Worm (Caenorhabditis elegans) whole organism, young adult: Measurements from ENCODE around the gene ZK757.2.

Experiments
- B0019.2 ChIP-seq: fragments of 200-800 bp; sonication (Bioruptor generic); conservative IDR thresholded peaks from 2 replicates; pipeline ENCODE4 v1.3.6; 2022; ENCODE audit warnings: missing genetic modification reagents, missing genetic modification characterization, missing compliant biosample characterization
- F10E7.11 ChIP-seq: sonication (generic microtip); optimal IDR thresholded peaks from 2 replicates; lab custom pipeline; 2017; ENCODE audit warnings: mild to moderate bottlenecking, missing genetic modification characterization, moderate library complexity, missing compliant biosample characterization
- F23B12.7 ChIP-seq: sonication (generic microtip); optimal IDR thresholded peaks from 2 replicates; lab custom pipeline; 2017; ENCODE audit warnings: missing genetic modification characterization, mild to moderate bottlenecking, missing compliant biosample characterization, antibody characterized with exemption, moderate library complexity; ENCODE audit not compliant: insufficient read depth
- F33H1.4 ChIP-seq: fragments of 200-800 bp; sonication (Bioruptor generic); IDR thresholded peaks from 2 replicates; pipeline ENCODE4 v1.3.6; 2022; ENCODE audit warnings: missing genetic modification reagents, missing genetic modification characterization, missing compliant biosample characterization
- F37B4.10 ChIP-seq: fragments of 200-800 bp; sonication (Bioruptor generic); IDR thresholded peaks from 2 replicates; pipeline ENCODE4 v1.3.6; 2022; ENCODE audit warnings: missing genetic modification characterization, missing compliant biosample characterization
- F52B5.7 ChIP-seq: sonication (generic microtip); optimal IDR thresholded peaks from 2 replicates; lab custom pipeline; 2016; ENCODE audit warnings: mild to moderate bottlenecking, missing genetic modification characterization, missing compliant biosample characterization
- K12H6.12 ChIP-seq: fragments of 200-800 bp; sonication (Bioruptor generic); optimal IDR thresholded peaks from 2 replicates; lab custom pipeline; 2018; ENCODE audit warnings: mild to moderate bottlenecking, missing genetic modification characterization, missing compliant biosample characterization
- Y53G8AR.9 ChIP-seq: fragments of 200-800 bp; sonication (Bioruptor generic); conservative IDR thresholded peaks from 2 replicates; pipeline ENCODE4 v1.3.6; 2022; ENCODE audit warnings: missing genetic modification reagents, missing genetic modification characterization, missing compliant biosample characterization
- ZK185.1 ChIP-seq: sonication (generic microtip); optimal IDR thresholded peaks from 2 replicates; lab custom pipeline; 2016; ENCODE audit warnings: mild to moderate bottlenecking, missing genetic modification characterization, missing compliant biosample characterization; ENCODE audit not compliant: poor library complexity, severe bottlenecking
- akir-1 ChIP-seq: fragments of 200-800 bp; sonication (Bioruptor generic); optimal IDR thresholded peaks from 2 replicates; lab custom pipeline; 2018; ENCODE audit warnings: mild to moderate bottlenecking, missing genetic modification characterization, moderate library complexity, missing compliant biosample characterization
- aptf-2 ChIP-seq: fragments of 200-800 bp; sonication (Bioruptor generic); conservative IDR thresholded peaks from 2 replicates; pipeline ENCODE4 v1.3.6; 2022; ENCODE audit warnings: missing genetic modification reagents, missing genetic modification characterization, missing compliant biosample characterization
- attf-3 ChIP-seq: fragments of 200-800 bp; sonication (Bioruptor generic); conservative IDR thresholded peaks from 2 replicates; pipeline ENCODE4 v1.3.6; 2022; ENCODE audit warnings: missing genetic modification reagents, missing genetic modification characterization, missing compliant biosample characterization
- attf-6 ChIP-seq: fragments of 200-800 bp; sonication (Bioruptor generic); IDR thresholded peaks from 2 replicates; pipeline ENCODE4 v1.3.6; 2022; ENCODE audit warnings: missing genetic modification reagents, missing genetic modification characterization, missing compliant biosample characterization
- ceh-100 ChIP-seq: fragments of 200-800 bp; sonication (Bioruptor generic); IDR thresholded peaks from 2 replicates; pipeline ENCODE4 v1.3.6; 2022; ENCODE audit warnings: missing genetic modification reagents, missing genetic modification characterization, missing compliant biosample characterization
- dpl-1 ChIP-seq: fragments of 150-350 bp; optimal IDR thresholded peaks from 2 replicates; lab custom pipeline; 2014; ENCODE audit warnings: missing biosample characterization, missing genetic modification reagents, missing genetic modification characterization
- efl-1 ChIP-seq: fragments of 150-350 bp; optimal IDR thresholded peaks from 2 replicates; lab custom pipeline; 2014; ENCODE audit warnings: missing biosample characterization, missing genetic modification reagents, missing genetic modification characterization
- hlh-26 ChIP-seq: fragments of 200-800 bp; sonication (Bioruptor generic); conservative IDR thresholded peaks from 2 replicates; pipeline ENCODE4 v1.3.6; 2022; ENCODE audit warnings: missing genetic modification reagents, missing genetic modification characterization, missing compliant biosample characterization
- hmg-1.2 ChIP-seq: fragments of 200-800 bp; sonication (Bioruptor generic); IDR thresholded peaks from 2 replicates; pipeline ENCODE4 v1.3.6; 2022; ENCODE audit warnings: missing genetic modification reagents, missing genetic modification characterization, missing compliant biosample characterization
- hmg-20 ChIP-seq: fragments of 200-800 bp; sonication (Bioruptor generic); IDR thresholded peaks from 2 replicates; pipeline ENCODE4 v1.3.6; 2022; ENCODE audit warnings: missing genetic modification reagents, missing genetic modification characterization, missing compliant biosample characterization
- let-526 ChIP-seq: fragments of 200-800 bp; sonication (Bioruptor generic); IDR thresholded peaks from 2 replicates; pipeline ENCODE4 v1.3.6; 2022; ENCODE audit warnings: missing genetic modification reagents, missing genetic modification characterization, missing compliant biosample characterization
- lin-54 ChIP-seq: fragments of 200-800 bp; sonication (Bioruptor generic); optimal IDR thresholded peaks from 2 replicates; lab custom pipeline; 2018; ENCODE audit warnings: mild to moderate bottlenecking, missing genetic modification characterization, missing compliant biosample characterization
- lsl-1 ChIP-seq: fragments of 200-800 bp; sonication (Bioruptor generic); optimal IDR thresholded peaks from 2 replicates; lab custom pipeline; 2018; ENCODE audit warnings: mild to moderate bottlenecking, missing genetic modification characterization, moderate library complexity, missing compliant biosample characterization
- lsy-27 ChIP-seq: sonication (generic microtip); optimal IDR thresholded peaks from 2 replicates; lab custom pipeline; 2017; ENCODE audit warnings: missing genetic modification characterization, mild to moderate bottlenecking, missing compliant biosample characterization, antibody characterized with exemption, missing genotype, borderline replicate concordance; ENCODE audit not compliant: insufficient read depth
- madf-10 ChIP-seq: sonication (generic microtip); optimal IDR thresholded peaks from 2 replicates; lab custom pipeline; 2016; ENCODE audit warnings: mild to moderate bottlenecking, missing genetic modification characterization, missing compliant biosample characterization
- madf-6 ChIP-seq: fragments of 200-800 bp; sonication (Bioruptor generic); IDR thresholded peaks from 2 replicates; pipeline ENCODE4 v1.3.6; 2022; ENCODE audit warnings: missing genetic modification reagents, missing genetic modification characterization, missing compliant biosample characterization
- madf-8 ChIP-seq: fragments of 200-800 bp; sonication (Bioruptor generic); conservative IDR thresholded peaks from 2 replicates; pipeline ENCODE4 v1.3.6; 2022; ENCODE audit warnings: missing genetic modification reagents, missing genetic modification characterization, missing compliant biosample characterization
- mcd-1 ChIP-seq: fragments of 200-800 bp; sonication (Bioruptor generic); IDR thresholded peaks from 2 replicates; pipeline ENCODE4 v1.3.6; 2022; ENCODE audit warnings: missing genetic modification reagents, missing genetic modification characterization, missing compliant biosample characterization
- nhr-80 ChIP-seq: sonication (generic microtip); optimal IDR thresholded peaks from 2 replicates; lab custom pipeline; 2016; ENCODE audit warnings: missing genetic modification characterization, missing compliant biosample characterization
- nhr-90 ChIP-seq: sonication (generic microtip); optimal IDR thresholded peaks from 2 replicates; lab custom pipeline; 2016; ENCODE audit warnings: missing genotype, mild to moderate bottlenecking, missing genetic modification characterization, missing compliant biosample characterization
- sdz-38 ChIP-seq: sonication (generic microtip); optimal IDR thresholded peaks from 2 replicates; lab custom pipeline; 2016; ENCODE audit warnings: missing genotype, missing genetic modification characterization, missing compliant biosample characterization
- sptf-2 ChIP-seq: fragments of 200-800 bp; sonication (Bioruptor generic); optimal IDR thresholded peaks from 2 replicates; lab custom pipeline; 2018; ENCODE audit warnings: mild to moderate bottlenecking, missing genetic modification characterization, missing compliant biosample characterization
- unc-130 ChIP-seq: sonication (generic microtip); optimal IDR thresholded peaks from 2 replicates; lab custom pipeline; 2016; ENCODE audit warnings: missing genetic modification reagents, missing genetic modification characterization, missing compliant biosample characterization
- xnd-1 ChIP-seq: sonication (generic microtip); optimal IDR thresholded peaks from 2 replicates; lab custom pipeline; 2016; ENCODE audit warnings: missing genotype, missing genetic modification reagents, missing genetic modification characterization, missing compliant biosample characterization
- ztf-22 ChIP-seq: fragments of 200-800 bp; sonication (Bioruptor generic); optimal IDR thresholded peaks from 2 replicates; lab custom pipeline; 2018; ENCODE audit warnings: mild to moderate bottlenecking, missing genetic modification characterization, moderate library complexity, missing compliant biosample characterization
- ztf-26 ChIP-seq: sonication (generic microtip); optimal IDR thresholded peaks from 2 replicates; lab custom pipeline; 2017; ENCODE audit warnings: missing genetic modification characterization, missing compliant biosample characterization
- ztf-3 ChIP-seq: fragments of 200-800 bp; sonication (Bioruptor generic); optimal IDR thresholded peaks from 2 replicates; lab custom pipeline; 2018; ENCODE audit warnings: mild to moderate bottlenecking, missing genetic modification characterization, missing compliant biosample characterization

ZK757.2 gene

ce11 chrIII:9861470-9862342 is 17.0 kb downstream of the ZK757.2 start (continued):
- TF ChIP-seq let-526 (GFP tag; lab: Robert Waterston, UW): peak; percentile 68; the same call in 1 of the 2 replicates
- TF ChIP-seq ceh-100 (GFP tag; lab: Robert Waterston, UW): peak; percentile 52; the same call in 1 of the 2 replicates
- TF ChIP-seq dpl-1 (GFP tag; lab: Kevin White, UChicago): no peak
- TF ChIP-seq mcd-1: peak; percentile 72
- TF ChIP-seq sdz-38 (tag; lab: Kevin White, UChicago): no peak
- peak; percentile 55 for TF ChIP-seq F10E7.11 (tag; lab: Kevin White, UChicago)
- TF ChIP-seq ZK185.1: peak; percentile 74
- TF ChIP-seq F37B4.10 (GFP tag; lab: Robert Waterston, UW): no peak

- TF ChIP-seq ztf-3 (GFP tag; lab: Kevin White, UChicago) (no peak), hmg-1.2 (GFP tag; lab: Robert Waterston, UW) (0 out of 2 replicates have a peak, but pooled peaks have one; percentile 10)
Observed at ce11 chrIII:9860201-9860780, 18.4 kb downstream of the ZK757.2 start, which contains the start of gene twk-48. TSS of gene twk-48 (plus strand) at chrIII:9860730.

- TF ChIP-seq aptf-2 (GFP tag; lab: Robert Waterston, UW) (no peak), F33H1.4 (GFP tag; lab: Robert Waterston, UW) (peak; percentile 46; the same call in 1 of the 2 replicates), lin-54 (no peak), lsl-1 (GFP tag; lab: Kevin White, UChicago) (peak; percentile 69), K12H6.12 (tag; lab: Kevin White, UChicago) (no peak), madf-6 (GFP tag; lab: Robert Waterston, UW) (peak; percentile 74; the same call in 1 of the 2 replicates), nhr-90 (tag; lab: Kevin White, UChicago) (no peak), xnd-1 (tag; lab: Kevin White, UChicago) (peak; percentile 24), efl-1 (peak; percentile 37), hmg-1.2 (GFP tag; lab: Robert Waterston, UW) (peak; percentile 15; the same call in 1 of the 2 replicates)
- TF ChIP-seq, all 124 proteins: peak for 6
Observed at ce11 chrIII:9859133-9859775, 19.5 kb downstream of the ZK757.2 start, which contains the start of gene gpdh-2. TSS of gene gpdh-2 (minus strand) at chrIII:9859183.

ce11 chrIII:9858061-9858460 is 20.7 kb downstream of the ZK757.2 start:
- TF ChIP-seq sptf-2 (GFP tag; lab: Kevin White, UChicago) (no peak), nhr-80 (tag; lab: Kevin White, UChicago) (peak; percentile 7)

ce11 chrIII:9857110-9857509 is 21.6 kb downstream of the ZK757.2 start:
- TF ChIP-seq F23B12.7 (tag; lab: Kevin White, UChicago): no peak
- peak; percentile 51 for TF ChIP-seq nhr-80 (tag; lab: Kevin White, UChicago)

ce11 chrIII:9854960-9855359 is 23.8 kb downstream of the ZK757.2 start:
- TF ChIP-seq madf-8 (GFP tag; lab: Robert Waterston, UW): no peak
- TF ChIP-seq unc-130 (GFP tag; lab: Kevin White, UChicago): no peak
- no peak for TF ChIP-seq akir-1 (GFP tag; lab: Kevin White, UChicago)
- TF ChIP-seq attf-3 (GFP tag; lab: Robert Waterston, UW): no peak
- no peak for TF ChIP-seq Y53G8AR.9 (GFP tag; lab: Robert Waterston, UW)
- TF ChIP-seq xnd-1 (tag; lab: Kevin White, UChicago): no peak
- TF ChIP-seq madf-6 (GFP tag; lab: Robert Waterston, UW): no peak
- no peak for TF ChIP-seq attf-6 (GFP tag; lab: Robert Waterston, UW)
- TF ChIP-seq hmg-20 (GFP tag; lab: Robert Waterston, UW): no peak
- no peak for TF ChIP-seq ztf-26 (tag; lab: Kevin White, UChicago)
- TF ChIP-seq hlh-26 (GFP tag; lab: Robert Waterston, UW): no peak
- TF ChIP-seq F33H1.4 (GFP tag; lab: Robert Waterston, UW): no peak
- no peak for TF ChIP-seq madf-10 (tag; lab: Kevin White, UChicago)
- TF ChIP-seq B0019.2 (GFP tag; lab: Robert Waterston, UW): no peak
- no peak for TF ChIP-seq F52B5.7 (tag; lab: Kevin White, UChicago)
- no peak for TF ChIP-seq ztf-22 (GFP tag; lab: Kevin White, UChicago)
- TF ChIP-seq lsy-27 (tag; lab: Kevin White, UChicago): no peak
